Fruit fly (Drosophila melanogaster): ENCODE results near the gene pns.

pns gene

DNA sequence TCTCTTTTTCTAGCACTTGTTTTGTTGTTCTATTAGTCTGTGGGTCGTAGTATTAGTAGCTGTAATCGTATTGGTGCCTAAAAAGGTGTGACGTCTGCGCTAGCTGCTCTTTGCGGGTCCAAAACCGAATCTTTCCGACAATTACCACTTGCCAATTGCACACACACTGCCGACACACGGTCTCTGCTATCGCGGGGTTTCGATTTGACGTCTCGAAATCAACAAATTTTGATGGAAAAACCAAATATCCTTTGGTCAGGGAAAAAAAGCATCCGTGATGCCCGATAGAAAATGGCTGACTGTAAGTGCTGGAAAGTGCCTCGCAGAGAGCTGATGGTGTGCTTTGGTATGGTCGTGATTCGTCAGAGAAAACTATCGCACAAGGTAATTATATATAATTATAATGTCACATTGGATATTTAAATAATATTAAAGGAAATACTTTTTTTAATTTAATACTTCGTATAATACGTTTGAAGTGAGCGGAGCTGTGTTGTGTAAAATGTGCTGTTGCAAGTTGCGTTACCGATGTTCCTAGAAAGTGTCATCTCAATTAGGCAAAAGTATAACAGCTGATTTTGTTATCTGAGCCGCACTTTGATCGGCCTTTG, 21.3 kb downstream of the pns start, which contains the start of the genes Pex10 and CG12099 (continued):
- TF ChIP-seq CG30020 (tag; optimal IDR thresholded peaks at IDR 0.05), result peak; percentile 81
- no peak for TF ChIP-seq dmrt99B (tag; optimal IDR thresholded peaks at IDR 0.05)
- TF ChIP-seq inv (GFP tag; IDR thresholded peaks at IDR 0.05; ENCODE audit: partially characterized antibody), result peak; percentile 90
- TF ChIP-seq CG10979 (tag; optimal IDR thresholded peaks at IDR 0.05), result peak; percentile 76
- TF ChIP-seq CG11456 (GFP tag; IDR thresholded peaks at IDR 0.05), result peak; percentile 93
- TF ChIP-seq Asciz (GFP tag; optimal IDR thresholded peaks at IDR 0.05), result no peak
- TF ChIP-seq Dek (tag; optimal IDR thresholded peaks at IDR 0.05), result peak; percentile 85
- peak; percentile 70 for TF ChIP-seq ATbp (GFP tag; optimal IDR thresholded peaks at IDR 0.05)
- TF ChIP-seq CG12236 (GFP tag; optimal IDR thresholded peaks at IDR 0.05), result no peak
- TF ChIP-seq CG18262 (tag; optimal IDR thresholded peaks at IDR 0.05), result peak; percentile 85
- TF ChIP-seq crc (GFP tag; optimal IDR thresholded peaks at IDR 0.05), result no peak
- TF ChIP-seq gcm (GFP tag; optimal IDR thresholded peaks at IDR 0.05), result peak; percentile 78
- peak; percentile 87 for TF ChIP-seq Sin3A (optimal IDR thresholded peaks at IDR 0.05)
- TF ChIP-seq Hr51 (GFP tag; optimal IDR thresholded peaks at IDR 0.05), result peak; percentile 84 to 85
- TF ChIP-seq Hr39 (optimal IDR thresholded peaks at IDR 0.05), result no peak
- peak; percentile 61 for TF ChIP-seq CG16863 (GFP tag; optimal IDR thresholded peaks at IDR 0.05)
- no peak for TF ChIP-seq sqz (GFP tag; optimal IDR thresholded peaks at IDR 0.05)
- TF ChIP-seq cato (GFP tag; optimal IDR thresholded peaks at IDR 0.05; ENCODE audit: borderline replicate concordance), result peak; percentile 84
- TF ChIP-seq Dbx (GFP tag; IDR thresholded peaks at IDR 0.05), result peak; percentile 94
- TF ChIP-seq Hey (tag; optimal IDR thresholded peaks at IDR 0.05), result no peak
- peak; percentile 24 for TF ChIP-seq ab (GFP tag; optimal IDR thresholded peaks at IDR 0.05)
- TF ChIP-seq jigr1 (GFP tag; IDR thresholded peaks at IDR 0.05), result peak; percentile 80
- peak; percentile 80 for TF ChIP-seq Fer1 (GFP tag; optimal IDR thresholded peaks at IDR 0.05)
- TF ChIP-seq crp (GFP tag; optimal IDR thresholded peaks at IDR 0.05), result peak; percentile 87 to 98
- TF ChIP-seq Xbp1 (GFP tag; optimal IDR thresholded peaks at IDR 0.05), result peak; percentile 94
- TF ChIP-seq dpn (GFP tag; optimal IDR thresholded peaks at IDR 0.05), result peak; percentile 67 to 93
- TF ChIP-seq so (GFP tag; IDR thresholded peaks at IDR 0.05), result peak; percentile 86
- peak; percentile 66 for TF ChIP-seq CG3995 (GFP tag; optimal IDR thresholded peaks at IDR 0.05)
- peak; percentile 72 for TF ChIP-seq Lim3 (GFP tag; IDR thresholded peaks at IDR 0.05)
- TF ChIP-seq Abd-B (GFP tag; optimal IDR thresholded peaks at IDR 0.05), result peak; percentile 88
- no peak for TF ChIP-seq NK7.1 (GFP tag; optimal IDR thresholded peaks at IDR 0.05)
- TF ChIP-seq CG12391 (tag; optimal IDR thresholded peaks at IDR 0.05), result peak; percentile 94
- TF ChIP-seq Hr3 (GFP tag; optimal IDR thresholded peaks at IDR 0.05), result peak; percentile 92
- TF ChIP-seq BEAF-32 (GFP tag; optimal IDR thresholded peaks at IDR 0.05), result peak; percentile 97
- peak; percentile 32 for TF ChIP-seq pros (GFP tag; optimal IDR thresholded peaks at IDR 0.05)
- peak; percentile 88 for TF ChIP-seq CG11085 (GFP tag; IDR thresholded peaks at IDR 0.05)
- TF ChIP-seq YL-1 (GFP tag; optimal IDR thresholded peaks at IDR 0.05), result peak; percentile 99
- no peak for TF ChIP-seq jing (GFP tag; optimal IDR thresholded peaks at IDR 0.05)
- TF ChIP-seq CG12659 (GFP tag; optimal IDR thresholded peaks at IDR 0.05), result peak; percentile 94
- TF ChIP-seq CG31388 (GFP tag; optimal IDR thresholded peaks at IDR 0.05), result peak; percentile 64
- TF ChIP-seq CG3065 (GFP tag; optimal IDR thresholded peaks at IDR 0.05), result peak; percentile 74
- peak; percentile 92 for TF ChIP-seq MBD-R2 (GFP tag; IDR thresholded peaks at IDR 0.05)
- peak; percentile 58 for TF ChIP-seq CG9797 (GFP tag; optimal IDR thresholded peaks at IDR 0.05)
- TF ChIP-seq CG34422 (GFP tag; IDR thresholded peaks at IDR 0.05), result peak; percentile 95
- no peak for TF ChIP-seq nau (GFP tag; optimal IDR thresholded peaks at IDR 0.05)
- TF ChIP-seq lilli (GFP tag; optimal IDR thresholded peaks at IDR 0.05), result peak; percentile 88
- no peak for TF ChIP-seq CG8478 (optimal IDR thresholded peaks at IDR 0.05)
- peak; percentile 45; the same call in 1 of the 4 replicates for TF ChIP-seq chinmo (GFP tag; IDR thresholded peaks at IDR 0.05; ENCODE audit: partially characterized antibody)
- TF ChIP-seq gce (GFP tag; IDR thresholded peaks at IDR 0.05), result 0 out of 3 replicates have a peak, but pooled peaks have one; percentile 57
- peak; percentile 89 for TF ChIP-seq CG18599 (GFP tag; optimal IDR thresholded peaks at IDR 0.05)

Measured in whole organism, embryonic.